Worm (Caenorhabditis elegans): Measurements from ENCODE around the gene pstk-1.

- TF ChIP-seq sdz-38 (tag; optimal IDR thresholded peaks at IDR 0.05) (no peak), sea-2 (GFP tag; IDR thresholded peaks at IDR 0.05) (no peak), F10E7.11 (tag; optimal IDR thresholded peaks at IDR 0.05) (no peak), snpc-1.1 (tag; optimal IDR thresholded peaks at IDR 0.05; ENCODE audit: insufficient read depth) (no peak), pha-4 (tag; optimal IDR thresholded peaks at IDR 0.05) (no peak), unc-62 (GFP tag; optimal IDR thresholded peaks at IDR 0.05) (no peak), let-607 (tag; optimal IDR thresholded peaks at IDR 0.05) (no peak), Y53G8AR.9 (GFP tag; conservative IDR thresholded peaks at IDR 0.05) (no peak)
These were observed 39.9 kb upstream of the pstk-1 start, which contains the start of gene pie-1 for ce11 chrIII:12426558-12426957.
